Fruit fly (Drosophila melanogaster) whole organism, embryonic: Measurements from ENCODE around the gene Taf8.

Experiments
- CG14860 ChIP-seq: fragments of 200-800 bp; sonication (Bioruptor generic); IDR thresholded peaks from 3 replicates; pipeline ENCODE4 v1.3.6; 2022; ENCODE audit warnings: missing biosample characterization, missing genetic modification characterization; ENCODE audit not compliant: partially characterized antibody
- Sox102F ChIP-seq: fragments of 200-800 bp; sonication (Bioruptor generic); optimal IDR thresholded peaks from 2 replicates; lab custom pipeline; 2018; ENCODE audit warnings: missing biosample characterization, mild to moderate bottlenecking, missing genetic modification characterization, moderate library complexity
- ato ChIP-seq: fragments of 200-800 bp; sonication (Bioruptor generic); IDR thresholded peaks from 2 replicates; pipeline ENCODE4 v1.3.6; 2022; ENCODE audit warnings: missing biosample characterization, missing genetic modification characterization; ENCODE audit not compliant: partially characterized antibody
- mam ChIP-seq: fragments of 200-800 bp; sonication (Bioruptor generic); optimal IDR thresholded peaks from 3 replicates; lab custom pipeline; 2016; ENCODE audit warnings: missing biosample characterization, missing genetic modification characterization
- psq ChIP-seq: fragments of 200-800 bp; sonication (Bioruptor generic); optimal IDR thresholded peaks from 2 replicates; lab custom pipeline; 2017; ENCODE audit warnings: missing biosample characterization, missing genetic modification characterization

DNA sequence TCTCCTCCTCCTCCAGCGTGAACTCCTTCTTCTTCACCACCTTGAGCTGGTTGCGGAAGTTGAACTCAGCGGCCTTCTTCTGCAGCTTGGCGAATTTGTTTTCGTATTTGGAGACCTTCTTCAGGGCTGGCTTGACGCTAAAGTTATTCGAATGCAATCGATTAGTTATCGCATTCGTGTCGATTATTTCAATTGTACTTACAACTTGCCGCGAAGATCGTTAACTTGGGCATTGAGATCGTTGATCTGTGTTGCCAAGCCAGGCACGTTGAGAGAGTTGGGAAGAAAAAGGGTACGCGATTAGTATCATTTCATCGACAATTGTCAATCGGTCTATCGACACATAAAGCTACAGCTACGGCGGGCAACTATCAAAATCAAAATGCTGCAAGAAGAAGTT lies 4.9 kb downstream of the Taf8 start:
- TF ChIP-seq CG14860 (GFP tag; lab: Robert Waterston, UW), result no peak
- TF ChIP-seq mam (GFP tag; lab: Kevin White, UChicago), result no peak
- no peak for TF ChIP-seq ato (GFP tag; lab: Robert Waterston, UW)
- TF ChIP-seq Sox102F, result no peak
- no peak for TF ChIP-seq psq
